Worm (Caenorhabditis elegans) whole organism, L2 larva: ENCODE results near the gene frpr-14.

Experiments
- F13H6.1 ChIP-seq: sonication (generic microtip); optimal IDR thresholded peaks from 2 replicates; lab custom pipeline; 2016; ENCODE audit warnings: missing genetic modification characterization, missing compliant biosample characterization
- R02D3.7 ChIP-seq: fragments of 150-350 bp; optimal IDR thresholded peaks from 2 replicates; lab custom pipeline; 2014; ENCODE audit warnings: missing biosample characterization, missing genetic modification characterization
- Y55F3AM.14 ChIP-seq: fragments of 200-800 bp; sonication (Bioruptor generic); optimal IDR thresholded peaks from 2 replicates; lab custom pipeline; 2018; ENCODE audit warnings: mild to moderate bottlenecking, missing genetic modification characterization, missing compliant biosample characterization
- ZK546.5 ChIP-seq: sonication (generic microtip); optimal IDR thresholded peaks from 2 replicates; lab custom pipeline; 2017; ENCODE audit warnings: missing biosample characterization, missing genetic modification characterization
- alr-1 ChIP-seq: fragments of 150-350 bp; optimal IDR thresholded peaks from 2 replicates; lab custom pipeline; 2014; ENCODE audit warnings: missing biosample characterization, missing genetic modification characterization
- aly-2 ChIP-seq: fragments of 150-350 bp; optimal IDR thresholded peaks from 2 replicates; lab custom pipeline; 2014; ENCODE audit warnings: missing biosample characterization, missing genetic modification characterization
- ama-1 ChIP-seq: fragments of 150-350 bp; optimal IDR thresholded peaks from 2 replicates; lab custom pipeline; 2018; ENCODE audit warnings: inconsistent platforms
- blmp-1 ChIP-seq: sonication (generic microtip); optimal IDR thresholded peaks from 2 replicates; lab custom pipeline; 2017; ENCODE audit warnings: missing genetic modification characterization, mild to moderate bottlenecking, missing compliant biosample characterization, antibody characterized with exemption, moderate library complexity; ENCODE audit not compliant: insufficient read depth
- ceh-16 ChIP-seq: fragments of 150-350 bp; optimal IDR thresholded peaks from 2 replicates; lab custom pipeline; 2014; ENCODE audit warnings: missing biosample characterization, missing genetic modification characterization
- crh-2 ChIP-seq: sonication (generic microtip); optimal IDR thresholded peaks from 2 replicates; lab custom pipeline; 2017; ENCODE audit warnings: missing biosample characterization, missing genetic modification characterization
- dmd-4 ChIP-seq: sonication (generic microtip); optimal IDR thresholded peaks from 2 replicates; lab custom pipeline; 2017; ENCODE audit warnings: missing biosample characterization, missing genetic modification characterization
- egl-27 ChIP-seq: sonication (generic microtip); optimal IDR thresholded peaks from 3 replicates; lab custom pipeline; 2017; ENCODE audit warnings: missing biosample characterization, missing genetic modification reagents, missing genetic modification characterization
- elt-3 ChIP-seq: sonication (generic microtip); optimal IDR thresholded peaks from 2 replicates; lab custom pipeline; 2017; ENCODE audit warnings: missing biosample characterization, missing genetic modification characterization
- fos-1 ChIP-seq: fragments of 150-350 bp; optimal IDR thresholded peaks from 2 replicates; lab custom pipeline; 2014; ENCODE audit warnings: missing biosample characterization, missing genetic modification characterization
- lin-13 ChIP-seq: fragments of 150-350 bp; optimal IDR thresholded peaks from 2 replicates; lab custom pipeline; 2014; ENCODE audit warnings: missing biosample characterization, missing genetic modification reagents, missing genetic modification characterization
- lsy-2 ChIP-seq, 2 experiments: fragments of 150-350 bp in 1 of 2; sonication (generic microtip) in 1 of 2; optimal IDR thresholded peaks; 2 replicates each; lab custom pipeline; 2014 to 2017; ENCODE audit warnings: missing biosample characterization in 2 of 2, missing genetic modification characterization in 2 of 2
- mab-5 ChIP-seq: fragments of 150-350 bp; optimal IDR thresholded peaks from 2 replicates; lab custom pipeline; 2014; ENCODE audit warnings: missing biosample characterization, missing genetic modification characterization
- mbf-1 ChIP-seq: sonication (generic microtip); optimal IDR thresholded peaks from 2 replicates; lab custom pipeline; 2017; ENCODE audit warnings: missing biosample characterization, missing genetic modification characterization
- nhr-10 ChIP-seq: sonication (generic microtip); optimal IDR thresholded peaks from 2 replicates; lab custom pipeline; 2017; ENCODE audit warnings: missing biosample characterization, missing genetic modification characterization
- nhr-11 ChIP-seq: fragments of 150-350 bp; optimal IDR thresholded peaks from 2 replicates; lab custom pipeline; 2014; ENCODE audit warnings: missing biosample characterization, missing genetic modification characterization
- nhr-129 ChIP-seq: fragments of 150-350 bp; optimal IDR thresholded peaks from 2 replicates; lab custom pipeline; 2014; ENCODE audit warnings: missing biosample characterization, missing genetic modification characterization
- nhr-21 ChIP-seq: fragments of 150-350 bp; optimal IDR thresholded peaks from 2 replicates; lab custom pipeline; 2014; ENCODE audit warnings: missing biosample characterization, missing genetic modification characterization
- nhr-23 ChIP-seq: fragments of 150-350 bp; optimal IDR thresholded peaks from 2 replicates; lab custom pipeline; 2014; ENCODE audit warnings: missing biosample characterization, missing genetic modification reagents, missing genetic modification characterization
- nhr-25 ChIP-seq: fragments of 150-350 bp; sonication (generic microtip); optimal IDR thresholded peaks from 3 replicates; lab custom pipeline; 2014; ENCODE audit warnings: missing biosample characterization, missing genetic modification characterization
- sem-4 ChIP-seq: fragments of 150-350 bp; optimal IDR thresholded peaks from 2 replicates; lab custom pipeline; 2014; ENCODE audit warnings: missing biosample characterization, missing genetic modification reagents, missing genetic modification characterization
- skn-1 ChIP-seq: sonication (generic microtip); optimal IDR thresholded peaks from 2 replicates; lab custom pipeline; 2017; ENCODE audit warnings: missing biosample characterization, missing genetic modification characterization
- sma-9 ChIP-seq, 2 experiments: fragments of 150-350 bp in 1 of 2; sonication (generic microtip) in 1 of 2; optimal IDR thresholded peaks; 2 replicates each; lab custom pipeline; 2014 to 2016; ENCODE audit warnings: missing genetic modification characterization in 2 of 2, mild to moderate bottlenecking in 1 of 2, missing biosample characterization in 1 of 2, missing compliant biosample characterization in 1 of 2, missing genetic modification reagents in 1 of 2, moderate library complexity in 1 of 2
- snpc-4 ChIP-seq: fragments of 150-350 bp; optimal IDR thresholded peaks from 2 replicates; lab custom pipeline; 2014; ENCODE audit warnings: missing biosample characterization, missing genetic modification characterization
- unc-55 ChIP-seq: fragments of 150-350 bp; sonication (generic microtip); optimal IDR thresholded peaks from 3 replicates; lab custom pipeline; 2014; ENCODE audit warnings: missing biosample characterization, missing genetic modification reagents, missing genetic modification characterization
- unc-62 ChIP-seq: fragments of 150-350 bp; optimal IDR thresholded peaks from 2 replicates; lab custom pipeline; 2014; ENCODE audit warnings: missing biosample characterization, missing genetic modification reagents, missing genetic modification characterization
- ztf-11 ChIP-seq: sonication (generic microtip); optimal IDR thresholded peaks from 2 replicates; lab custom pipeline; 2017; ENCODE audit warnings: missing biosample characterization, missing genetic modification characterization

The frpr-14 gene

ce11 chrII:689749-690148 is 39.0 kb downstream of the frpr-14 start, which contains the start of gene T02H6.4:
Gene T02H6.4, plus strand, starts transcription at chrII:690049.
- TF ChIP-seq alr-1 (tag; lab: Kevin White, UChicago) = no peak

- TF ChIP-seq sma-9 (GFP tag; optimal IDR thresholded peaks at IDR 0.05; lab: Kevin White, UChicago) (no peak), sma-9 (tag; optimal IDR thresholded peaks at IDR 0.05; lab: Kevin White, UChicago) (no peak), elt-3 (no peak), egl-27 (no peak), unc-62 (no peak), nhr-23 (no peak), ZK546.5 (tag; lab: Kevin White, UChicago) (no peak), nhr-129 (tag; lab: Kevin White, UChicago) (no peak), lin-13 (GFP tag; lab: Kevin White, UChicago) (no peak), snpc-4 (no peak), Y55F3AM.14 (no peak), F13H6.1 (no peak), blmp-1 (tag; lab: Kevin White, UChicago) (no peak), unc-55 (GFP tag; lab: Kevin White, UChicago) (no peak), nhr-10 (tag; lab: Kevin White, UChicago) (no peak)
- TF ChIP-seq, all 48 proteins: peak for 0
These were observed 40.8 kb downstream of the frpr-14 start, which contains the start of gene T02H6.3 for ce11 chrII:691550-691949. Gene T02H6.3, plus strand, starts transcription at chrII:691850.

ce11 chrII:701025-701370 is 50.2 kb downstream of the frpr-14 start, which contains the start of gene T02H6.11:
Gene T02H6.11, minus strand, starts transcription at chrII:701125.
- TF ChIP-seq snpc-4 (no peak), mab-5 (tag; lab: Kevin White, UChicago) (no peak), lsy-2 (tag; optimal IDR thresholded peaks at IDR 0.05; lab: Kevin White, UChicago) (no peak), ztf-11 (tag; lab: Kevin White, UChicago) (no peak), skn-1 (no peak), unc-62 (no peak), nhr-25 (tag; lab: Kevin White, UChicago) (no peak), nhr-11 (tag; lab: Kevin White, UChicago) (no peak), crh-2 (tag; lab: Kevin White, UChicago) (no peak), lin-13 (GFP tag; lab: Kevin White, UChicago) (no peak), R02D3.7 (no peak), dmd-4 (tag; lab: Kevin White, UChicago) (no peak), aly-2 (tag; lab: Kevin White, UChicago) (no peak), fos-1 (no peak), mbf-1 (tag; lab: Kevin White, UChicago) (no peak), sem-4 (no peak), ceh-16 (no peak), nhr-21 (tag; lab: Kevin White, UChicago) (no peak), ama-1 (no peak)

ce11 chrII:701371-702139 is 50.8 kb downstream of the frpr-14 start, which contains the start of gene thoc-1:
Gene thoc-1, plus strand, starts transcription at chrII:702107.
- no peak for TF ChIP-seq sem-4
- TF ChIP-seq aly-2 (tag; lab: Kevin White, UChicago) = no peak
- no peak for TF ChIP-seq lin-13 (GFP tag; lab: Kevin White, UChicago)
- no peak for TF ChIP-seq sma-9 (GFP tag; optimal IDR thresholded peaks at IDR 0.05; lab: Kevin White, UChicago)
- no peak for TF ChIP-seq sma-9 (tag; optimal IDR thresholded peaks at IDR 0.05; lab: Kevin White, UChicago)
- TF ChIP-seq ztf-11 (tag; lab: Kevin White, UChicago) = no peak
- TF ChIP-seq ceh-16 = no peak
- TF ChIP-seq lsy-2 (tag; optimal IDR thresholded peaks at IDR 0.05; lab: Kevin White, UChicago) = peak in 1 of 2 experiments; percentile 16
- TF ChIP-seq crh-2 (tag; lab: Kevin White, UChicago) = no peak
- TF ChIP-seq, all 48 proteins: peak for 1
